Worm (Caenorhabditis elegans) whole organism, early embryonic: ENCODE measurements around the gene K12H4.5.

ENCODE experiments used
- B0310.2 ChIP-seq: sonication (generic microtip); optimal IDR thresholded peaks from 2 replicates; lab custom pipeline; 2016; ENCODE audit warnings: mild to moderate bottlenecking, missing genetic modification characterization, missing compliant biosample characterization
- F13C5.2 ChIP-seq: sonication (generic microtip); optimal IDR thresholded peaks from 2 replicates; lab custom pipeline; 2017; ENCODE audit warnings: mild to moderate bottlenecking, missing genetic modification characterization, inconsistent platforms, missing compliant biosample characterization
- aly-1 ChIP-seq: sonication (generic microtip); optimal IDR thresholded peaks from 2 replicates; lab custom pipeline; 2016; ENCODE audit warnings: missing genetic modification characterization, missing compliant biosample characterization
- ama-1 ChIP-seq: fragments of 150-350 bp; optimal IDR thresholded peaks from 2 replicates; lab custom pipeline; 2014
- ceh-13 ChIP-seq: fragments of 200-800 bp; sonication (Bioruptor generic); optimal IDR thresholded peaks from 2 replicates; lab custom pipeline; 2018; ENCODE audit warnings: mild to moderate bottlenecking, missing genetic modification characterization, missing compliant biosample characterization
- ceh-36 ChIP-seq: sonication (generic microtip); optimal IDR thresholded peaks from 2 replicates; lab custom pipeline; 2016; ENCODE audit warnings: missing genetic modification characterization, inconsistent platforms, missing compliant biosample characterization
- ets-7 ChIP-seq: sonication (generic microtip); optimal IDR thresholded peaks from 2 replicates; lab custom pipeline; 2016; ENCODE audit warnings: missing genotype, missing genetic modification characterization, missing compliant biosample characterization
- flt-1 ChIP-seq: fragments of 200-800 bp; sonication (Bioruptor generic); IDR thresholded peaks from 2 replicates; pipeline ENCODE4 v1.3.6; 2022; ENCODE audit warnings: missing genetic modification characterization, missing compliant biosample characterization
- hmbx-1 ChIP-seq: sonication (generic microtip); optimal IDR thresholded peaks from 2 replicates; lab custom pipeline; 2016; ENCODE audit warnings: mild to moderate bottlenecking, missing genetic modification characterization, missing compliant biosample characterization
- hmg-4 ChIP-seq: fragments of 200-800 bp; sonication (Bioruptor generic); optimal IDR thresholded peaks from 2 replicates; lab custom pipeline; 2018; ENCODE audit warnings: mild to moderate bottlenecking, missing genetic modification characterization, missing compliant biosample characterization
- hnd-1 ChIP-seq: sonication (generic microtip); optimal IDR thresholded peaks from 2 replicates; lab custom pipeline; 2016; ENCODE audit warnings: missing genetic modification characterization, missing compliant biosample characterization
- pes-1 ChIP-seq: fragments of 200-800 bp; sonication (Bioruptor generic); IDR thresholded peaks from 2 replicates; pipeline ENCODE4 v1.3.6; 2022; ENCODE audit warnings: missing genetic modification reagents, missing genetic modification characterization, missing compliant biosample characterization
- scrt-1 ChIP-seq: fragments of 200-800 bp; sonication (Bioruptor generic); IDR thresholded peaks from 2 replicates; pipeline ENCODE4 v1.3.6; 2022; ENCODE audit warnings: missing genetic modification characterization, missing compliant biosample characterization
- sea-1 ChIP-seq: fragments of 200-800 bp; sonication (Bioruptor generic); conservative IDR thresholded peaks from 2 replicates; pipeline ENCODE4 v1.3.6; 2022; ENCODE audit warnings: missing genetic modification characterization, missing compliant biosample characterization
- tbx-11 ChIP-seq: fragments of 200-800 bp; sonication (Bioruptor generic); IDR thresholded peaks from 2 replicates; pipeline ENCODE4 v1.3.6; 2022; ENCODE audit warnings: missing genetic modification characterization, missing compliant biosample characterization
- tbx-37 ChIP-seq: fragments of 200-800 bp; sonication (Bioruptor generic); conservative IDR thresholded peaks from 2 replicates; pipeline ENCODE4 v1.3.6; 2022; ENCODE audit warnings: missing genetic modification reagents, missing genetic modification characterization, missing compliant biosample characterization
- tra-4 ChIP-seq: sonication (generic microtip); optimal IDR thresholded peaks from 2 replicates; lab custom pipeline; 2017; ENCODE audit warnings: missing genetic modification characterization, missing compliant biosample characterization

K12H4.5 gene

DNA sequence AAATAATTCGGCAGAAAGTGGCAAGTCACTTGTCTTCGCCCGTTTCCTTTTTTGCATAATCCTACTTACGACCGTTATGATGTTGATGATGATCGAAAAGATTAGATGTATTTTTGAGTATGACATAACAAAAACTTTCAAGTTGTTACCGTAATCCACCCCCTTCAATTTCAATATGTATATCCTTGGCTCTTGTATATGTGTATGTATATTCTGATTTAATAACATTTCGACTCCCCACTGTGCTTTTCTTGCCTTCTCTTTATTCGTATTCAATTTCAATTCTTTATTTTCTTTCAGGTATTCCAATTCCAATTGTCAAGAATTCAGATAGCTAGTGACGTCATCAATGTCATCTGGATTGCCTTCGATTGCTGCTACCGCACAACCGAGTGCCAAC is 22.7 kb downstream of the K12H4.5 start, which contains the start of gene pros-1:
TSS of gene pros-1 (plus strand) at position 301 of the 400 bp plus-strand sequence.
- TF ChIP-seq tra-4 (tag; lab: Kevin White, UChicago) (no peak), flt-1 (GFP tag; lab: Robert Waterston, UW) (no peak), hmg-4 (GFP tag; lab: Kevin White, UChicago) (no peak), tbx-37 (GFP tag; lab: Robert Waterston, UW) (no peak), F13C5.2 (no peak), tbx-11 (GFP tag; lab: Robert Waterston, UW) (no peak)

ce11 chrIII:8067798-8068197 is 23.5 kb downstream of the K12H4.5 start:
- TF ChIP-seq hnd-1 (tag; lab: Kevin White, UChicago) = no peak
- TF ChIP-seq flt-1 (GFP tag; lab: Robert Waterston, UW) = no peak
- TF ChIP-seq ama-1 (lab: Kevin White, UChicago) = no peak
- no peak for TF ChIP-seq hmbx-1
- no peak for TF ChIP-seq scrt-1 (GFP tag; lab: Robert Waterston, UW)
- no peak for TF ChIP-seq tbx-11 (GFP tag; lab: Robert Waterston, UW)
- no peak for TF ChIP-seq ets-7 (tag; lab: Kevin White, UChicago)
- TF ChIP-seq ceh-36 (tag; lab: Kevin White, UChicago) = no peak
- TF ChIP-seq F13C5.2 = no peak
- TF ChIP-seq sea-1 (GFP tag; lab: Robert Waterston, UW) = no peak
- no peak for TF ChIP-seq ceh-13

- TF ChIP-seq scrt-1 (GFP tag; lab: Robert Waterston, UW) (0 out of 2 replicates have a peak, but pooled peaks have one; percentile 8), ama-1 (lab: Kevin White, UChicago) (no peak)
These were observed 24.9 kb downstream of the K12H4.5 start for ce11 chrIII:8069206-8069605.

DNA sequence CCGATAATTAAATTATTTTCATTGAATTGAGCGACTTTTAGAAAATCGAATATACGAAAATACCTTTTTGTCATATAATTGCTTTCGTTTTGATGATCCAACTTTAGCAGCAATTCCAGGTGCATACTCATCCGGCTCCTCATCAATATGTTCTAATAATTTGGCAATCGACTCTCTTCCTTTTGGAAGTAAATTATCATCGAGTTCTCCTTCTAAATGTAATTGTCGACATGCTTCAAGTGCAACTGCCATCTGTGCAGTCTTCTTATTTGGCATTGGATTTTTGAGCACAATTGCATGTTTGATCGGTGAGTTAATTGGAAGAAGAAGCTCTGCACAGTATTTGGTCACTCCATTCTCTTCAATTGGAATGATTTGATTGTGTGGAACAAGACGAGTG is 32.9 kb downstream of the K12H4.5 start:
- TF ChIP-seq pes-1 (no peak), tbx-37 (GFP tag; lab: Robert Waterston, UW) (no peak), B0310.2 (tag; lab: Kevin White, UChicago) (no peak), ets-7 (tag; lab: Kevin White, UChicago) (no peak), flt-1 (GFP tag; lab: Robert Waterston, UW) (no peak), aly-1 (tag; lab: Kevin White, UChicago) (no peak), ceh-36 (tag; lab: Kevin White, UChicago) (no peak), tra-4 (tag; lab: Kevin White, UChicago) (no peak), hmg-4 (GFP tag; lab: Kevin White, UChicago) (no peak), F13C5.2 (no peak), hnd-1 (tag; lab: Kevin White, UChicago) (no peak), tbx-11 (GFP tag; lab: Robert Waterston, UW) (no peak), ama-1 (lab: Kevin White, UChicago) (no peak), hmbx-1 (no peak), ceh-13 (no peak), sea-1 (GFP tag; lab: Robert Waterston, UW) (no peak), scrt-1 (GFP tag; lab: Robert Waterston, UW) (no peak)

DNA sequence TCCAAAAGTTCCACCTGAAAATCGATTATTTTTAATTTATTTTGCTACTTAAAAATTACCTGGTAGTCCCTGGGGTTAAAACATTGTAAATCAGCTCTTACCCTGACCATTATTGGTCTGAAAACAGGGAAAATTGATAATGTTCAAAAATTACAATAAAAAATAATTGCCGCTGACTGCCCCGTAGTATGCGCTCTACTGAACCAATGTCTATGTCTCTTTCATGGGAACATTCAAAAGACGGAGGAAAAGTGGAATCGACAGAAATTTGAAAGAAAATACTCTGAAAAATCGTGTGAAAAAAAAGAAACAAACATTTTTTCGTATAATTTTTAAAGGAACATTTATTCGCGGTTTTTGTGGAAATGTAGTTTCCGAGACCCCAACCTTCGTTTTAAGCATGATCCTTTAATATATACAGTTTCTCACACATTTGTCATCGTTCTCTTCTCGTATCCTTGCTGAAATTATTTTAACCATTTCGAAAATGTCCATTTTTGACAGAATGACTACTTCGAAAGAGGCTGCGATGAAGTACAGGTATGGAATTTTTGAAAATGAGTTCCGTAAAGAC is 36.0 kb downstream of the K12H4.5 start, which contains the start of the genes dcr-1 and apc-2:
TSS of gene dcr-1 (minus strand) at position 117 of the 574 bp plus-strand sequence.
TSS of gene apc-2 (plus strand) at position 465 of the 574 bp plus-strand sequence.
- TF ChIP-seq pes-1 = no peak
- TF ChIP-seq tbx-11 (GFP tag; lab: Robert Waterston, UW) = no peak
- TF ChIP-seq hmg-4 (GFP tag; lab: Kevin White, UChicago) = no peak
- no peak for TF ChIP-seq F13C5.2
- TF ChIP-seq flt-1 (GFP tag; lab: Robert Waterston, UW) = no peak
- no peak for TF ChIP-seq sea-1 (GFP tag; lab: Robert Waterston, UW)
- no peak for TF ChIP-seq scrt-1 (GFP tag; lab: Robert Waterston, UW)
- no peak for TF ChIP-seq B0310.2 (tag; lab: Kevin White, UChicago)
- no peak for TF ChIP-seq ceh-13
- TF ChIP-seq aly-1 (tag; lab: Kevin White, UChicago) = no peak
- no peak for TF ChIP-seq ceh-36 (tag; lab: Kevin White, UChicago)
- no peak for TF ChIP-seq hmbx-1
- TF ChIP-seq tbx-37 (GFP tag; lab: Robert Waterston, UW) = no peak
- TF ChIP-seq tra-4 (tag; lab: Kevin White, UChicago) = no peak
- no peak for TF ChIP-seq hnd-1 (tag; lab: Kevin White, UChicago)
- TF ChIP-seq ets-7 (tag; lab: Kevin White, UChicago) = no peak
- no peak for TF ChIP-seq ama-1 (lab: Kevin White, UChicago)

ce11 chrIII:8085355-8085754 is 41.1 kb downstream of the K12H4.5 start, which contains the start of the genes K06H7.7 and grp-1:
TSS of gene K06H7.7 (minus strand) at chrIII:8085475.
TSS of gene grp-1 (plus strand) at chrIII:8085705.
- TF ChIP-seq F13C5.2 (no peak), ets-7 (tag; lab: Kevin White, UChicago) (no peak), tbx-11 (GFP tag; lab: Robert Waterston, UW) (no peak), scrt-1 (GFP tag; lab: Robert Waterston, UW) (no peak), pes-1 (no peak), tra-4 (tag; lab: Kevin White, UChicago) (no peak), ama-1 (lab: Kevin White, UChicago) (no peak), aly-1 (tag; lab: Kevin White, UChicago) (no peak), ceh-36 (tag; lab: Kevin White, UChicago) (no peak), hmbx-1 (no peak), hmg-4 (GFP tag; lab: Kevin White, UChicago) (no peak), tbx-37 (GFP tag; lab: Robert Waterston, UW) (no peak), B0310.2 (tag; lab: Kevin White, UChicago) (no peak), hnd-1 (tag; lab: Kevin White, UChicago) (no peak), ceh-13 (no peak), sea-1 (GFP tag; lab: Robert Waterston, UW) (no peak), flt-1 (GFP tag; lab: Robert Waterston, UW) (no peak)

ce11 chrIII:8088235-8088634 is 43.9 kb downstream of the K12H4.5 start, which contains the start of gene vms-1:
TSS of gene vms-1 (plus strand) at chrIII:8088535.
- TF ChIP-seq F13C5.2 = no peak
- TF ChIP-seq hmbx-1 = no peak
- TF ChIP-seq ets-7 (tag; lab: Kevin White, UChicago) = no peak
- no peak for TF ChIP-seq ama-1 (lab: Kevin White, UChicago)
- no peak for TF ChIP-seq sea-1 (GFP tag; lab: Robert Waterston, UW)
- no peak for TF ChIP-seq flt-1 (GFP tag; lab: Robert Waterston, UW)
- TF ChIP-seq tbx-11 (GFP tag; lab: Robert Waterston, UW) = no peak
- TF ChIP-seq B0310.2 (tag; lab: Kevin White, UChicago) = no peak
- no peak for TF ChIP-seq scrt-1 (GFP tag; lab: Robert Waterston, UW)
- TF ChIP-seq pes-1 = no peak
- no peak for TF ChIP-seq tbx-37 (GFP tag; lab: Robert Waterston, UW)
- TF ChIP-seq ceh-13 = no peak
- no peak for TF ChIP-seq hmg-4 (GFP tag; lab: Kevin White, UChicago)
- TF ChIP-seq hnd-1 (tag; lab: Kevin White, UChicago) = no peak
- no peak for TF ChIP-seq aly-1 (tag; lab: Kevin White, UChicago)
- no peak for TF ChIP-seq ceh-36 (tag; lab: Kevin White, UChicago)
- no peak for TF ChIP-seq tra-4 (tag; lab: Kevin White, UChicago)
